Worm (Caenorhabditis elegans) whole organism, early embryonic: ENCODE measurements around the gene R05C11.4.

Experiments used
- B0310.2 ChIP-seq: sonication (generic microtip); optimal IDR thresholded peaks from 2 replicates; lab custom pipeline; 2016; ENCODE audit warnings: mild to moderate bottlenecking, missing genetic modification characterization, missing compliant biosample characterization
- F13C5.2 ChIP-seq: sonication (generic microtip); optimal IDR thresholded peaks from 2 replicates; lab custom pipeline; 2017; ENCODE audit warnings: mild to moderate bottlenecking, missing genetic modification characterization, inconsistent platforms, missing compliant biosample characterization
- aly-1 ChIP-seq: sonication (generic microtip); optimal IDR thresholded peaks from 2 replicates; lab custom pipeline; 2016; ENCODE audit warnings: missing genetic modification characterization, missing compliant biosample characterization
- ama-1 ChIP-seq: fragments of 150-350 bp; optimal IDR thresholded peaks from 2 replicates; lab custom pipeline; 2014
- ceh-13 ChIP-seq: fragments of 200-800 bp; sonication (Bioruptor generic); optimal IDR thresholded peaks from 2 replicates; lab custom pipeline; 2018; ENCODE audit warnings: mild to moderate bottlenecking, missing genetic modification characterization, missing compliant biosample characterization
- ceh-36 ChIP-seq: sonication (generic microtip); optimal IDR thresholded peaks from 2 replicates; lab custom pipeline; 2016; ENCODE audit warnings: missing genetic modification characterization, inconsistent platforms, missing compliant biosample characterization
- ets-7 ChIP-seq: sonication (generic microtip); optimal IDR thresholded peaks from 2 replicates; lab custom pipeline; 2016; ENCODE audit warnings: missing genotype, missing genetic modification characterization, missing compliant biosample characterization
- flt-1 ChIP-seq: fragments of 200-800 bp; sonication (Bioruptor generic); IDR thresholded peaks from 2 replicates; pipeline ENCODE4 v1.3.6; 2022; ENCODE audit warnings: missing genetic modification characterization, missing compliant biosample characterization
- hmbx-1 ChIP-seq: sonication (generic microtip); optimal IDR thresholded peaks from 2 replicates; lab custom pipeline; 2016; ENCODE audit warnings: mild to moderate bottlenecking, missing genetic modification characterization, missing compliant biosample characterization
- hmg-4 ChIP-seq: fragments of 200-800 bp; sonication (Bioruptor generic); optimal IDR thresholded peaks from 2 replicates; lab custom pipeline; 2018; ENCODE audit warnings: mild to moderate bottlenecking, missing genetic modification characterization, missing compliant biosample characterization
- hnd-1 ChIP-seq: sonication (generic microtip); optimal IDR thresholded peaks from 2 replicates; lab custom pipeline; 2016; ENCODE audit warnings: missing genetic modification characterization, missing compliant biosample characterization
- pes-1 ChIP-seq: fragments of 200-800 bp; sonication (Bioruptor generic); IDR thresholded peaks from 2 replicates; pipeline ENCODE4 v1.3.6; 2022; ENCODE audit warnings: missing genetic modification reagents, missing genetic modification characterization, missing compliant biosample characterization
- scrt-1 ChIP-seq: fragments of 200-800 bp; sonication (Bioruptor generic); IDR thresholded peaks from 2 replicates; pipeline ENCODE4 v1.3.6; 2022; ENCODE audit warnings: missing genetic modification characterization, missing compliant biosample characterization
- sea-1 ChIP-seq: fragments of 200-800 bp; sonication (Bioruptor generic); conservative IDR thresholded peaks from 2 replicates; pipeline ENCODE4 v1.3.6; 2022; ENCODE audit warnings: missing genetic modification characterization, missing compliant biosample characterization
- tbx-11 ChIP-seq: fragments of 200-800 bp; sonication (Bioruptor generic); IDR thresholded peaks from 2 replicates; pipeline ENCODE4 v1.3.6; 2022; ENCODE audit warnings: missing genetic modification characterization, missing compliant biosample characterization
- tbx-37 ChIP-seq: fragments of 200-800 bp; sonication (Bioruptor generic); conservative IDR thresholded peaks from 2 replicates; pipeline ENCODE4 v1.3.6; 2022; ENCODE audit warnings: missing genetic modification reagents, missing genetic modification characterization, missing compliant biosample characterization
- tra-4 ChIP-seq: sonication (generic microtip); optimal IDR thresholded peaks from 2 replicates; lab custom pipeline; 2017; ENCODE audit warnings: missing genetic modification characterization, missing compliant biosample characterization

Gene R05C11.4

ce11 chrIV:2057462-2057861 is 6.2 kb downstream of the R05C11.4 start:
- TF ChIP-seq F13C5.2, result no peak
- TF ChIP-seq ama-1 (lab: Kevin White, UChicago), result no peak

ce11 chrIV:2059011-2059410 is 7.7 kb downstream of the R05C11.4 start, which contains the start of gene R05C11.2:
Gene R05C11.2 (minus strand): TSS chrIV:2059111.
- TF ChIP-seq ceh-36 (tag; lab: Kevin White, UChicago) (no peak), scrt-1 (GFP tag; lab: Robert Waterston, UW) (no peak), hnd-1 (tag; lab: Kevin White, UChicago) (no peak), hmbx-1 (tag; lab: Kevin White, UChicago) (no peak), aly-1 (tag; lab: Kevin White, UChicago) (no peak), ets-7 (tag; lab: Kevin White, UChicago) (no peak), sea-1 (GFP tag; lab: Robert Waterston, UW) (no peak), tbx-11 (GFP tag; lab: Robert Waterston, UW) (no peak), hmg-4 (no peak), tbx-37 (GFP tag; lab: Robert Waterston, UW) (no peak), pes-1 (no peak), flt-1 (GFP tag; lab: Robert Waterston, UW) (no peak), ama-1 (lab: Kevin White, UChicago) (no peak), F13C5.2 (no peak), ceh-13 (GFP tag; lab: Kevin White, UChicago) (no peak), tra-4 (no peak), B0310.2 (no peak)

- no peak for TF ChIP-seq hmbx-1 (tag; lab: Kevin White, UChicago)
- TF ChIP-seq flt-1 (GFP tag; lab: Robert Waterston, UW), result no peak
- no peak for TF ChIP-seq hmg-4
- no peak for TF ChIP-seq tbx-11 (GFP tag; lab: Robert Waterston, UW)
- no peak for TF ChIP-seq tbx-37 (GFP tag; lab: Robert Waterston, UW)
- TF ChIP-seq ets-7 (tag; lab: Kevin White, UChicago), result no peak
- TF ChIP-seq F13C5.2, result no peak
- TF ChIP-seq sea-1 (GFP tag; lab: Robert Waterston, UW), result no peak
- TF ChIP-seq aly-1 (tag; lab: Kevin White, UChicago), result no peak
- no peak for TF ChIP-seq ama-1 (lab: Kevin White, UChicago)
- no peak for TF ChIP-seq B0310.2
- no peak for TF ChIP-seq hnd-1 (tag; lab: Kevin White, UChicago)
- TF ChIP-seq pes-1, result no peak
- TF ChIP-seq tra-4, result no peak
- no peak for TF ChIP-seq ceh-36 (tag; lab: Kevin White, UChicago)
- TF ChIP-seq ceh-13 (GFP tag; lab: Kevin White, UChicago), result no peak
- no peak for TF ChIP-seq scrt-1 (GFP tag; lab: Robert Waterston, UW)
Observed at ce11 chrIV:2065895-2066294, 14.6 kb downstream of the R05C11.4 start, which contains the start of gene arrd-26. Gene arrd-26 (plus strand): TSS chrIV:2066195.

ce11 chrIV:2077159-2077835 is 26.0 kb downstream of the R05C11.4 start:
- TF ChIP-seq sea-1 (GFP tag; lab: Robert Waterston, UW) (no peak), tbx-11 (GFP tag; lab: Robert Waterston, UW) (no peak)

ce11 chrIV:2080340-2080739 is 29.0 kb downstream of the R05C11.4 start:
- TF ChIP-seq scrt-1 (GFP tag; lab: Robert Waterston, UW) (no peak), tra-4 (no peak), ama-1 (lab: Kevin White, UChicago) (no peak), tbx-37 (GFP tag; lab: Robert Waterston, UW) (no peak), ceh-36 (tag; lab: Kevin White, UChicago) (no peak), sea-1 (GFP tag; lab: Robert Waterston, UW) (no peak), tbx-11 (GFP tag; lab: Robert Waterston, UW) (no peak), F13C5.2 (no peak), ceh-13 (GFP tag; lab: Kevin White, UChicago) (no peak), ets-7 (tag; lab: Kevin White, UChicago) (no peak)

ce11 chrIV:2083146-2083545 is 31.9 kb downstream of the R05C11.4 start:
- TF ChIP-seq ceh-36 (tag; lab: Kevin White, UChicago) (no peak), sea-1 (GFP tag; lab: Robert Waterston, UW) (no peak), F13C5.2 (no peak), hmbx-1 (tag; lab: Kevin White, UChicago) (no peak), scrt-1 (GFP tag; lab: Robert Waterston, UW) (no peak), hnd-1 (tag; lab: Kevin White, UChicago) (no peak), tbx-11 (GFP tag; lab: Robert Waterston, UW) (no peak), tra-4 (no peak), hmg-4 (no peak), pes-1 (no peak), ets-7 (tag; lab: Kevin White, UChicago) (no peak), tbx-37 (GFP tag; lab: Robert Waterston, UW) (no peak), flt-1 (GFP tag; lab: Robert Waterston, UW) (no peak), ceh-13 (GFP tag; lab: Kevin White, UChicago) (no peak), aly-1 (tag; lab: Kevin White, UChicago) (no peak), B0310.2 (no peak), ama-1 (lab: Kevin White, UChicago) (no peak)

ce11 chrIV:2083734-2084133 is 32.4 kb downstream of the R05C11.4 start, which contains the start of gene mca-2:
Gene mca-2 (plus strand): TSS chrIV:2084034.
- no peak for TF ChIP-seq ceh-36 (tag; lab: Kevin White, UChicago)

- no peak for TF ChIP-seq tbx-37 (GFP tag; lab: Robert Waterston, UW)
- TF ChIP-seq flt-1 (GFP tag; lab: Robert Waterston, UW), result no peak
- TF ChIP-seq F13C5.2, result no peak
- no peak for TF ChIP-seq hmbx-1 (tag; lab: Kevin White, UChicago)
- TF ChIP-seq scrt-1 (GFP tag; lab: Robert Waterston, UW), result no peak
- no peak for TF ChIP-seq aly-1 (tag; lab: Kevin White, UChicago)
Observed at ce11 chrIV:2099771-2100170, 48.5 kb downstream of the R05C11.4 start, which contains the start of gene C23H5.11. Gene C23H5.11 (minus strand): TSS chrIV:2099871.
